Fruit fly (Drosophila melanogaster): ENCODE measurements around the gene mRpL23.

mRpL23 gene

DNA sequence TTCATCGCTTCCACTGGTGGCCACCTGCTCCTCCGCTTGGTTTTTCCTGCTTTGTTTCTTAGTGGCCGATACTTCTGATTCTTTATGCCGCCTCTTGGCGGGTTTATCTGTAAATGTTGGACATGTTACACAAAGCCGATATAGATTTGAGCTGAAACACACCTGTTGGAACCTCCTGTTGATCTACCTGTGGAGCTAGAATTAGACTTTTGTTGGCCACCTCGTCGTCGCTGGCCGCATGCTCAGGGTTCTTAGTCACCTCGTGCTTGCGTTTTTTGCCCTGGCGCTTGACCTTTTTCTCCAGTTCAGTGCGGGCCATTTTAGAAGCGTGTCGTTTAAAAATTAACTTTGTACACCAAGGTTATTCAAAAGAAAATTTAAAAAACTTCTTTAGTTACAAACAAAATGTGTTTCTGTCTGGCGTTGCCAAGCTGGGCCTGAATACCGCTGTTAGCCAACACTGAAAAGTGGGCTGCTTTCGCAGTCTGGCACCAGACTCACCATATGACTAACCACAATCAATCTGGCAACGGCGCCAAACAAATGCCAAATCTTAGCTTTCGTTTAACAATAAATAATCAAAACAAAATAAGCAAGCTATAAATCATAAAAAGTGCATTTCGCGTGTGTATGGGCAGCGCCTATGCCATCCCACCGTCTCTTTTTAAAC is 3.7 kb upstream of the mRpL23 start, which contains the start of the genes CG15877 and Svil:
Gene CG15877 (minus strand): TSS at position 443 of the 670 bp plus-strand sequence.
Gene Svil (plus strand): TSS at position 542 of the 670 bp plus-strand sequence.
- TF ChIP-seq psq (optimal IDR thresholded peaks at IDR 0.05) (no peak), h (optimal IDR thresholded peaks at IDR 0.05) (no peak), Myc (optimal IDR thresholded peaks at IDR 0.05) (no peak), Sin3A (optimal IDR thresholded peaks at IDR 0.05) (no peak), insv (optimal IDR thresholded peaks at IDR 0.05) (no peak), ttk (optimal IDR thresholded peaks at IDR 0.05) (no peak)

DNA sequence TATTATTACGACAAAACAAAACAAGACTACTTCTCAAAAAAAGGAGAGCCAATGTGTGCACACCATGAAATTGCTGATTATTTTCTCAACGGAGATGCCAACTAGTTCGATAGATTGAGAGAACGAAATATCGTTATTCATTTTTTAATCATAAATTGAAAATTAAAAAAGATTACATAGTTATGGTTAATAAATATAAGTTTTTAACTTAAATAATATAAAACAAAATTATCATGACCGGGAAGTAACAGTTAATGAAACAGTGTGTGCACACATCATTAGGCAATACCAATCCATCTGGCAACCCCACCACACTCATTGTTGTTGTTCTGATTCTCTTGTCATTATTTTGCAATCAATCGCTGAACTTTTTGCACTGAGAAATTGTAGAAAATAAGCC is 1.6 kb downstream of the mRpL23 start, which contains the start of the genes CG1317 and CG8993:
Gene CG1317 (minus strand): TSS at position 58 of the 400 bp plus-strand sequence.
Gene CG8993 (plus strand): TSS at position 318 of the 400 bp plus-strand sequence.
- TF ChIP-seq ttk (optimal IDR thresholded peaks at IDR 0.05) (no peak), insv (optimal IDR thresholded peaks at IDR 0.05) (no peak), h (optimal IDR thresholded peaks at IDR 0.05) (no peak), psq (optimal IDR thresholded peaks at IDR 0.05) (no peak), Myc (optimal IDR thresholded peaks at IDR 0.05) (no peak), Sin3A (optimal IDR thresholded peaks at IDR 0.05) (no peak)

DNA sequence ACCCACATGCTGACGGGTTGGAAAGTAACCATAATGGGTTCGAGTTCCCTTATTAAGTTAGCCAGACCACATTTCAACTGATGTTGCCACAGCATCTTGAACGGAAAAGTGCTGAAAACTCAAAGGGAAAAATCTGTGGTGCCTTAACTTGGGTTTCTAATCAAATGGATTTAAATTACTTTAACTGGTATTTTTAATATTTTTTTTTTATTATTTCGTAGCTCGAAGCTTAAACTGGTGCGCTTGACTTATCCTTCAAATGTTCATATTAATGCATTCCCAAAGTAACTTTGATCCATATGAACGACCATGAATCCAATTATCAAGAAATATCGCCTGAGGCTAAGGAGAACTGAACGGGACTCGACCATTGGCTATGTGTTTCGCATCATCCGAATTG is 13.2 kb downstream of the mRpL23 start, which contains the start of gene CG13801:
Gene CG13801 (plus strand): TSS at position 301 of the 400 bp plus-strand sequence.
- no peak for TF ChIP-seq Myc (optimal IDR thresholded peaks at IDR 0.05)
- TF ChIP-seq Sin3A (optimal IDR thresholded peaks at IDR 0.05) = no peak
- no peak for TF ChIP-seq insv (optimal IDR thresholded peaks at IDR 0.05)

DNA sequence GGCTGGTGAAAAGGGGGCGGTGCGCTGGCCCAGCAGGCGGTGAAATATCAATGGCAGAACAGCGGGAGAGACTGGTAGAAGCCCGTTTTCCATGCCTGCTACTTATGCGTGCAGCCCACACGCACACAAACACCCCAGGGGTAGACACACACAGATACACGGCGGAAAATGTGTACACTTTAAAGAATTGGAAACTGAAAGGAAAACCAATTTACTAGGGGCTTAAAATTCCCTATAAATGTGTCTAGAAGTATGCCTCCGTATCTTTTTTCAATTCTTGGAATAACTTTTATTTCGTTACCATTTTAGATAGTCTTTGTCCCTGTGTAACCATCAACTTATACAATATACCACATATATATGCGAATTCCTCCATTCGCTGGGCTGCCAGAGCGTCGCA is 41.3 kb downstream of the mRpL23 start:
- TF ChIP-seq h (optimal IDR thresholded peaks at IDR 0.05) = no peak
- TF ChIP-seq Sin3A (optimal IDR thresholded peaks at IDR 0.05) = no peak
- no peak for TF ChIP-seq ttk (optimal IDR thresholded peaks at IDR 0.05)
- no peak for TF ChIP-seq psq (optimal IDR thresholded peaks at IDR 0.05)
- TF ChIP-seq Myc (optimal IDR thresholded peaks at IDR 0.05) = no peak
- no peak for TF ChIP-seq insv (optimal IDR thresholded peaks at IDR 0.05)

DNA sequence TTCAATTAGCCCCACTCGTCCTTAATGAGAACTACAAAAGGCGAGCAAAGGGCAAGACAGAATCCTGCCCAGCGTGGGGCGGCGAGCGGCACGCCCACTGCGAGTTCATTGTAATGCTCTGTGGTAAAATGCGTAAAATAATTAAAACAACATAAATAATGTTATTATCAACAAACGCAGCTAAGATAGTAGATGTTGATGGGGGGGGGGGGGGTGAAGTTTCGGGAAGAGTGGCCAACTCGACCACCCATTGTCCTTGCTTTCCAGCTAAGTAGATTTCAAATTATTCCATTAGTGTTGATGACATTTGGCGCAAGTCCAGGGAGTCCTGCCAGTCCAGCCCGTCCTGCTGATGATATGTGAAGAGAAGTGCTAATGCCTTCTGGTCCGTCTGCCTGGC is 44.7 kb downstream of the mRpL23 start:
- no peak for TF ChIP-seq insv (optimal IDR thresholded peaks at IDR 0.05)
- TF ChIP-seq Sin3A (optimal IDR thresholded peaks at IDR 0.05) = no peak
- TF ChIP-seq Myc (optimal IDR thresholded peaks at IDR 0.05) = no peak
- no peak for TF ChIP-seq h (optimal IDR thresholded peaks at IDR 0.05)
- no peak for TF ChIP-seq psq (optimal IDR thresholded peaks at IDR 0.05)
- no peak for TF ChIP-seq ttk (optimal IDR thresholded peaks at IDR 0.05)

DNA sequence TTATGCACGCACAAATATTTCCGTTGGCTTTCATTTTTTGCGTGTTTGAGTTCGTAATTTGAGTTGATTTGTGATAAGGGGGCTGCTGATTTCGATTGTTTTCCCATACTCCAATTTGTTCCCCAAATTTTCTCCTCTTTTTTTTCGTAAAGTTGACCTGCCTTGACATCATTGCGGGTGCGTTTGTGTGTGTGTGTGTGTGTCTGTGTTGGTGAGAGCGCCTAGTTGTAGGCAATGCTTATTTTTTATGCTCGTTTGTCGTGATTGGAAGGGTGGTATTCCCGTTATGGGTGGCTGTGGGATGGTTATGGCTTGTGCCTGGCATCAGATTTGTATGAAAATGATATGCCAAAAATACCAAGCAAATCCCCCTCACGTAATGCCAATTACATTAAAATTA is 48.2 kb downstream of the mRpL23 start:
- TF ChIP-seq Sin3A (optimal IDR thresholded peaks at IDR 0.05) (no peak), insv (optimal IDR thresholded peaks at IDR 0.05) (no peak), h (optimal IDR thresholded peaks at IDR 0.05) (no peak), psq (optimal IDR thresholded peaks at IDR 0.05) (no peak), Myc (optimal IDR thresholded peaks at IDR 0.05) (no peak), ttk (optimal IDR thresholded peaks at IDR 0.05) (no peak)

Measured in Kc167 (cell line).